Fruit fly (Drosophila melanogaster): ENCODE data around the gene Dysb.

The Dysb gene

DNA sequence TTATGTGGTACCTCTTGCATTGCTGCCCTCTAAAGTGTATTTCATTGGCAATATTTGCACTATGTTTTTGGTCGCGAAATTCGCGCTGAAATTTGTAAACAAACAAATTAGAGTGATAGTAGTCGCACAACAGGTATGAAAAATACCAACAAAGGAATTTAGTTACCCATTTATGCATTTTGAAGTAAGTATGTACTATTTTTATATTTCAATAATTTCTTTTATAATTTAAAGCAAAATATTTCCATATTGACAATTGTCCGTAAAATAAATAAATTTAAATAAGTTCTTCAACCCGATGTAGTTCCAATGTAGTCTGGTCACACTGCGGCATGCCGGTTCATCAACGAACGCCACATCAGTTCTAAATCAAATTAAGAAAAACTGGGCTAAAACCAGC is 4.9 kb downstream of the Dysb start, which contains the start of the genes Rad9 and Uggt (continued):
- TF ChIP-seq CG6689 (GFP tag; IDR thresholded peaks at IDR 0.05) (0 out of 2 replicates have a peak, but pooled peaks have one; percentile 15), repo (GFP tag; optimal IDR thresholded peaks at IDR 0.05) (no peak), bab2 (GFP tag; optimal IDR thresholded peaks at IDR 0.05) (no peak), CG9437 (GFP tag; optimal IDR thresholded peaks at IDR 0.05) (peak; percentile 31), MTF-1 (GFP tag; optimal IDR thresholded peaks at IDR 0.05; ENCODE audit: borderline replicate concordance) (no peak), MBD-R2 (GFP tag; IDR thresholded peaks at IDR 0.05) (peak; percentile 61; the same call in 1 of the 2 replicates), Hmx (GFP tag; optimal IDR thresholded peaks at IDR 0.05) (no peak), Xbp1 (GFP tag; optimal IDR thresholded peaks at IDR 0.05) (peak; percentile 58), H15 (GFP tag; IDR thresholded peaks at IDR 0.05) (no peak), CG4617 (GFP tag; optimal IDR thresholded peaks at IDR 0.05; ENCODE audit: borderline replicate concordance) (peak; percentile 59), pros (GFP tag; optimal IDR thresholded peaks at IDR 0.05) (no peak), crp (GFP tag; optimal IDR thresholded peaks at IDR 0.05) (no peak), lola (GFP tag; optimal IDR thresholded peaks at IDR 0.05) (peak in 1 of 3 experiments; percentile 41), dan (GFP tag; IDR thresholded peaks at IDR 0.05) (no peak), CG3065 (GFP tag; optimal IDR thresholded peaks at IDR 0.05) (no peak), cad (GFP tag; optimal IDR thresholded peaks at IDR 0.05) (no peak), CG17359 (tag; optimal IDR thresholded peaks at IDR 0.05) (peak; percentile 6), CG11085 (GFP tag; IDR thresholded peaks at IDR 0.05) (no peak), disco-r (GFP tag; optimal IDR thresholded peaks at IDR 0.05) (no peak), her (GFP tag; optimal IDR thresholded peaks at IDR 0.05) (no peak), gem (tag; optimal IDR thresholded peaks at IDR 0.05) (no peak), CG2116 (GFP tag; optimal IDR thresholded peaks at IDR 0.05) (peak; percentile 75), gfzf (GFP tag; optimal IDR thresholded peaks at IDR 0.05) (peak; percentile 57), CG15011 (GFP tag; optimal IDR thresholded peaks at IDR 0.05) (no peak), vvl (GFP tag; IDR thresholded peaks at IDR 0.05) (no peak), CG12391 (tag; optimal IDR thresholded peaks at IDR 0.05) (peak; percentile 62), Max (GFP tag; optimal IDR thresholded peaks at IDR 0.05) (peak; percentile 53), CG3726 (GFP tag; IDR thresholded peaks at IDR 0.05) (no peak), CG6654 (GFP tag; optimal IDR thresholded peaks at IDR 0.05) (no peak), Hr3 (GFP tag; optimal IDR thresholded peaks at IDR 0.05) (peak; percentile 7), tgo (GFP tag; IDR thresholded peaks at IDR 0.05) (no peak), CG6254 (GFP tag; optimal IDR thresholded peaks at IDR 0.05) (peak; percentile 7), CG8281 (tag; optimal IDR thresholded peaks at IDR 0.05) (no peak), slou (GFP tag; optimal IDR thresholded peaks at IDR 0.05) (no peak), gcm (GFP tag; optimal IDR thresholded peaks at IDR 0.05) (no peak), CG2712 (tag; optimal IDR thresholded peaks at IDR 0.05) (peak; percentile 56), Mrtf (GFP tag; IDR thresholded peaks at IDR 0.05) (no peak), maf-S (GFP tag; optimal IDR thresholded peaks at IDR 0.05) (no peak), dmrt99B (tag; optimal IDR thresholded peaks at IDR 0.05) (no peak), CG12942 (GFP tag; optimal IDR thresholded peaks at IDR 0.05) (peak; percentile 12), Doc3 (GFP tag; IDR thresholded peaks at IDR 0.05; ENCODE audit: partially characterized antibody) (0 out of 3 replicates have a peak, but pooled peaks have one; percentile 45), peb (GFP tag; IDR thresholded peaks at IDR 0.05) (no peak), Bdp1 (GFP tag; optimal IDR thresholded peaks at IDR 0.05) (no peak), Poxn (GFP tag; IDR thresholded peaks at IDR 0.05) (no peak), unc-4 (GFP tag; IDR thresholded peaks at IDR 0.05; ENCODE audit: partially characterized antibody) (no peak), B-H1 (GFP tag; IDR thresholded peaks at IDR 0.05) (no peak), CoRest (tag; optimal IDR thresholded peaks at IDR 0.05) (no peak), ssp (GFP tag; IDR thresholded peaks at IDR 0.05) (no peak), esg (GFP tag; conservative IDR thresholded peaks at IDR 0.05) (no peak), Myb (GFP tag; optimal IDR thresholded peaks at IDR 0.05) (no peak), CG15696 (tag; optimal IDR thresholded peaks at IDR 0.05) (peak; percentile 39)
